Worm (Caenorhabditis elegans): ENCODE data around the gene daf-3.

Gene daf-3

ce11 chrX:790593-790992, 34.7 kb downstream of the daf-3 start:
- TF ChIP-seq dao-5 (tag; optimal IDR thresholded peaks at IDR 0.05) (no peak), W03F9.2 (tag; optimal IDR thresholded peaks at IDR 0.05) (no peak), him-1 (tag; optimal IDR thresholded peaks at IDR 0.05) (no peak)

- TF ChIP-seq him-1 (tag; optimal IDR thresholded peaks at IDR 0.05) (no peak), W03F9.2 (tag; optimal IDR thresholded peaks at IDR 0.05) (no peak), dao-5 (tag; optimal IDR thresholded peaks at IDR 0.05) (no peak)
Measured at ce11 chrX:789848-790247, 35.4 kb downstream of the daf-3 start.

ce11 chrX:787992-788391, 37.3 kb downstream of the daf-3 start, which contains the start of gene attf-5:
attf-5 (plus strand) TSS chrX:788353.
- no peak for TF ChIP-seq dao-5 (tag; optimal IDR thresholded peaks at IDR 0.05)
- TF ChIP-seq him-1 (tag; optimal IDR thresholded peaks at IDR 0.05): no peak
- TF ChIP-seq W03F9.2 (tag; optimal IDR thresholded peaks at IDR 0.05): no peak

- no peak for TF ChIP-seq dao-5 (tag; optimal IDR thresholded peaks at IDR 0.05)
- TF ChIP-seq him-1 (tag; optimal IDR thresholded peaks at IDR 0.05): no peak
- no peak for TF ChIP-seq W03F9.2 (tag; optimal IDR thresholded peaks at IDR 0.05)
Measured at ce11 chrX:785368-785767, 39.9 kb downstream of the daf-3 start.

- TF ChIP-seq dao-5 (tag; optimal IDR thresholded peaks at IDR 0.05): no peak
- TF ChIP-seq W03F9.2 (tag; optimal IDR thresholded peaks at IDR 0.05): no peak
- no peak for TF ChIP-seq him-1 (tag; optimal IDR thresholded peaks at IDR 0.05)
Measured at ce11 chrX:784853-785252, 40.4 kb downstream of the daf-3 start, which contains the start of gene T04G9.6. T04G9.6 (minus strand) TSS chrX:784953.

ce11 chrX:780027-780426, 45.2 kb downstream of the daf-3 start:
- no peak for TF ChIP-seq dao-5 (tag; optimal IDR thresholded peaks at IDR 0.05)
- no peak for TF ChIP-seq him-1 (tag; optimal IDR thresholded peaks at IDR 0.05)
- no peak for TF ChIP-seq W03F9.2 (tag; optimal IDR thresholded peaks at IDR 0.05)

ce11 chrX:779259-779658, 46.0 kb downstream of the daf-3 start:
- TF ChIP-seq dao-5 (tag; optimal IDR thresholded peaks at IDR 0.05): no peak

ce11 chrX:777421-777820, 47.9 kb downstream of the daf-3 start, which contains the start of gene nas-15:
nas-15 (plus strand) TSS chrX:777721.
- TF ChIP-seq W03F9.2 (tag; optimal IDR thresholded peaks at IDR 0.05) (no peak), dao-5 (tag; optimal IDR thresholded peaks at IDR 0.05) (no peak), him-1 (tag; optimal IDR thresholded peaks at IDR 0.05) (no peak)

- TF ChIP-seq dao-5 (tag; optimal IDR thresholded peaks at IDR 0.05) (no peak), him-1 (tag; optimal IDR thresholded peaks at IDR 0.05) (no peak), W03F9.2 (tag; optimal IDR thresholded peaks at IDR 0.05) (no peak)
Measured at ce11 chrX:772184-772583, 53.1 kb downstream of the daf-3 start, which contains the start of gene T04G9.4. T04G9.4 (plus strand) TSS chrX:772476.

- no peak for TF ChIP-seq dao-5 (tag; optimal IDR thresholded peaks at IDR 0.05)
- no peak for TF ChIP-seq him-1 (tag; optimal IDR thresholded peaks at IDR 0.05)
- TF ChIP-seq W03F9.2 (tag; optimal IDR thresholded peaks at IDR 0.05): no peak
Measured at ce11 chrX:770537-770936, 54.7 kb downstream of the daf-3 start, which contains the start of gene T04G9.7. T04G9.7 (plus strand) TSS chrX:770837.

ce11 chrX:769550-769949, 55.7 kb downstream of the daf-3 start:
- no peak for TF ChIP-seq him-1 (tag; optimal IDR thresholded peaks at IDR 0.05)
- TF ChIP-seq dao-5 (tag; optimal IDR thresholded peaks at IDR 0.05): no peak
- no peak for TF ChIP-seq W03F9.2 (tag; optimal IDR thresholded peaks at IDR 0.05)

- TF ChIP-seq W03F9.2 (tag; optimal IDR thresholded peaks at IDR 0.05): peak; percentile 81
- TF ChIP-seq dao-5 (tag; optimal IDR thresholded peaks at IDR 0.05): peak; percentile 23
- TF ChIP-seq him-1 (tag; optimal IDR thresholded peaks at IDR 0.05): peak; percentile 51
Measured at ce11 chrX:768061-768646, 57.1 kb downstream of the daf-3 start, which contains the start of the genes trap-2 and ile-2. trap-2 (minus strand) TSS chrX:768069. ile-2 (plus strand) TSS chrX:768596.
